Fruit fly (Drosophila melanogaster) whole organism, embryonic: Measurements from ENCODE around the gene Mabi.

Experiments
- Antp ChIP-seq: fragments of 200-800 bp; sonication (Bioruptor generic); optimal IDR thresholded peaks from 3 replicates; lab custom pipeline; 2016; ENCODE audit warnings: missing biosample characterization, missing genetic modification characterization
- Atf-2 ChIP-seq: fragments of 200-800 bp; sonication (Bioruptor generic); optimal IDR thresholded peaks from 2 replicates; lab custom pipeline; 2016; ENCODE audit warnings: missing biosample characterization, missing genetic modification characterization
- Atf3 ChIP-seq: fragments of 200-800 bp; sonication (Bioruptor generic); optimal IDR thresholded peaks from 3 replicates; lab custom pipeline; 2016; ENCODE audit warnings: missing biosample characterization, missing genetic modification characterization
- BEAF-32 ChIP-seq: fragments of 200-800 bp; sonication (Bioruptor generic); optimal IDR thresholded peaks from 3 replicates; lab custom pipeline; 2017; ENCODE audit warnings: missing biosample characterization, missing genetic modification characterization, mild to moderate bottlenecking, moderate library complexity, missing genetic modification reagents
- CG10274 ChIP-seq: fragments of 200-800 bp; sonication (Bioruptor generic); optimal IDR thresholded peaks from 3 replicates; lab custom pipeline; 2017; ENCODE audit warnings: missing biosample characterization, mild to moderate bottlenecking, missing genetic modification characterization
- CG12299 ChIP-seq: fragments of 200-800 bp; sonication (Bioruptor generic); optimal IDR thresholded peaks from 2 replicates; lab custom pipeline; 2018; ENCODE audit warnings: missing biosample characterization, mild to moderate bottlenecking, missing genetic modification characterization
- CG12391 ChIP-seq: fragments of 200-800 bp; sonication (Bioruptor generic); optimal IDR thresholded peaks from 3 replicates; lab custom pipeline; 2018; ENCODE audit warnings: missing biosample characterization, mild to moderate bottlenecking, missing genetic modification characterization, moderate library complexity
- CG13296 ChIP-seq: fragments of 200-800 bp; sonication (Bioruptor generic); optimal IDR thresholded peaks from 3 replicates; lab custom pipeline; 2018; ENCODE audit warnings: missing biosample characterization, mild to moderate bottlenecking, missing genetic modification characterization
- CG13624 ChIP-seq: fragments of 200-800 bp; sonication (Bioruptor generic); optimal IDR thresholded peaks from 2 replicates; lab custom pipeline; 2016; ENCODE audit warnings: missing biosample characterization, missing genetic modification characterization
- CG14441 ChIP-seq: fragments of 200-800 bp; sonication (Bioruptor generic); IDR thresholded peaks from 2 replicates; pipeline ENCODE4 v1.3.6; 2022; ENCODE audit warnings: missing biosample characterization, missing genetic modification characterization
- CG15514 ChIP-seq: fragments of 200-800 bp; sonication (Bioruptor generic); optimal IDR thresholded peaks from 3 replicates; lab custom pipeline; 2017; ENCODE audit warnings: missing biosample characterization, missing genetic modification characterization, mild to moderate bottlenecking, moderate library complexity, missing genetic modification reagents
- CG17568 ChIP-seq: fragments of 200-800 bp; sonication (Bioruptor generic); optimal IDR thresholded peaks from 2 replicates; lab custom pipeline; 2018; ENCODE audit warnings: missing biosample characterization, mild to moderate bottlenecking, missing genetic modification characterization, moderate library complexity
- CG17829 ChIP-seq: fragments of 200-800 bp; optimal IDR thresholded peaks from 2 replicates; lab custom pipeline; 2019; ENCODE audit warnings: missing biosample characterization, mild to moderate bottlenecking, missing genetic modification characterization, moderate library complexity
- CG1832 ChIP-seq: fragments of 200-800 bp; sonication (Bioruptor generic); optimal IDR thresholded peaks from 2 replicates; lab custom pipeline; 2017; ENCODE audit warnings: missing biosample characterization, mild to moderate bottlenecking, missing genetic modification characterization, inconsistent platforms
- CG18599 ChIP-seq: fragments of 200-800 bp; sonication (Bioruptor generic); optimal IDR thresholded peaks from 3 replicates; lab custom pipeline; 2017; ENCODE audit warnings: missing biosample characterization, missing genetic modification characterization, mild to moderate bottlenecking, moderate library complexity, missing genetic modification reagents
- CG18619 ChIP-seq: fragments of 200-800 bp; sonication (Bioruptor generic); optimal IDR thresholded peaks from 3 replicates; lab custom pipeline; 2017; ENCODE audit warnings: missing biosample characterization, mild to moderate bottlenecking, missing genetic modification characterization
- CG2116 ChIP-seq: fragments of 200-800 bp; sonication (Bioruptor generic); optimal IDR thresholded peaks from 3 replicates; lab custom pipeline; 2018; ENCODE audit warnings: missing biosample characterization, mild to moderate bottlenecking, missing genetic modification characterization
- CG30431 ChIP-seq: fragments of 200-800 bp; sonication (Bioruptor generic); optimal IDR thresholded peaks from 2 replicates; lab custom pipeline; 2017; ENCODE audit warnings: missing biosample characterization, missing genetic modification characterization
- CG32532 ChIP-seq: fragments of 200-800 bp; sonication (Bioruptor generic); IDR thresholded peaks from 2 replicates; pipeline ENCODE4 v1.3.6; 2022; ENCODE audit warnings: missing biosample characterization, missing genetic modification characterization
- CG3726 ChIP-seq: fragments of 200-800 bp; sonication (Bioruptor generic); IDR thresholded peaks from 3 replicates; pipeline ENCODE4, ENCODE4 v1.3.6; 2022; ENCODE audit warnings: missing biosample characterization, missing genetic modification characterization
- CG4617 ChIP-seq: fragments of 200-800 bp; sonication (Bioruptor generic); optimal IDR thresholded peaks from 3 replicates; lab custom pipeline; 2016; ENCODE audit warnings: missing biosample characterization, missing genetic modification characterization, borderline replicate concordance
- CG6254 ChIP-seq: fragments of 200-800 bp; sonication (Bioruptor generic); optimal IDR thresholded peaks from 3 replicates; lab custom pipeline; 2017; ENCODE audit warnings: mild to moderate bottlenecking, missing biosample characterization, missing genetic modification reagents, missing genetic modification characterization
- CG8290 ChIP-seq, 3 experiments: fragments of 200-800 bp; sonication (Bioruptor generic); optimal IDR thresholded peaks; 2 replicates each; lab custom pipeline; 2016 to 2019; ENCODE audit warnings: missing biosample characterization in 3 of 3, missing genetic modification characterization in 3 of 3, mild to moderate bottlenecking in 2 of 3, moderate library complexity in 1 of 3
- CG8388 ChIP-seq: fragments of 200-800 bp; sonication (Bioruptor generic); optimal IDR thresholded peaks from 2 replicates; lab custom pipeline; 2019; ENCODE audit warnings: missing biosample characterization, mild to moderate bottlenecking, missing genetic modification characterization, moderate library complexity
- Dref ChIP-seq: fragments of 200-800 bp; sonication (Bioruptor generic); IDR thresholded peaks from 2 replicates; pipeline ENCODE4 v1.3.6; 2022; ENCODE audit warnings: missing biosample characterization, missing genetic modification characterization
- E2f2 ChIP-seq: fragments of 200-800 bp; sonication (Bioruptor generic); IDR thresholded peaks from 2 replicates; pipeline ENCODE4 v1.3.6; 2022; ENCODE audit warnings: missing biosample characterization, missing genetic modification characterization
- ERR ChIP-seq: fragments of 200-800 bp; sonication (Bioruptor generic); optimal IDR thresholded peaks from 2 replicates; lab custom pipeline; 2016; ENCODE audit warnings: missing biosample characterization, missing genetic modification characterization
- HHEX ChIP-seq: fragments of 200-800 bp; sonication (Bioruptor generic); optimal IDR thresholded peaks from 3 replicates; lab custom pipeline; 2017; ENCODE audit warnings: missing biosample characterization, mild to moderate bottlenecking, missing genetic modification characterization, missing genetic modification reagents
- MBD-R2 ChIP-seq: fragments of 200-800 bp; sonication (Bioruptor generic); IDR thresholded peaks from 2 replicates; pipeline ENCODE4 v1.3.6; 2022; ENCODE audit warnings: missing biosample characterization, missing genetic modification characterization
- Nf-YC ChIP-seq: fragments of 200-800 bp; optimal IDR thresholded peaks from 3 replicates; lab custom pipeline; 2019; ENCODE audit warnings: missing biosample characterization, mild to moderate bottlenecking, missing genetic modification characterization, moderate library complexity
- Trl ChIP-seq, 3 experiments: fragments of >200 bp in 2 of 3; fragments of 200-800 bp in 1 of 3; sonication (Bioruptor generic) in 1 of 3; optimal IDR thresholded peaks; 2 replicates in 1 of 3; 3 replicates in 2 of 3; lab custom pipeline; 2016 to 2017; ENCODE audit warnings: missing biosample characterization in 1 of 3, missing genetic modification characterization in 1 of 3
- Usf ChIP-seq: fragments of 200-800 bp; sonication (Bioruptor generic); optimal IDR thresholded peaks from 2 replicates; lab custom pipeline; 2017; ENCODE audit warnings: missing genotype, missing biosample characterization, missing genetic modification characterization
- ab ChIP-seq: fragments of 200-800 bp; sonication (Bioruptor generic); optimal IDR thresholded peaks from 2 replicates; lab custom pipeline; 2016; ENCODE audit warnings: missing biosample characterization, missing genetic modification characterization
- chif ChIP-seq, 2 experiments: fragments of 200-800 bp; sonication (Bioruptor generic); optimal IDR thresholded peaks; 3 replicates each; lab custom pipeline; 2016; ENCODE audit warnings: missing biosample characterization in 2 of 2, missing genetic modification characterization in 2 of 2
- dpn ChIP-seq, 2 experiments: fragments of 200-800 bp; sonication (Bioruptor generic); optimal IDR thresholded peaks; 3 replicates each; lab custom pipeline; 2016; ENCODE audit warnings: missing biosample characterization in 2 of 2, missing genetic modification characterization in 2 of 2
- exex ChIP-seq: fragments of 200-800 bp; sonication (Bioruptor generic); optimal IDR thresholded peaks from 4 replicates; lab custom pipeline; 2018; ENCODE audit warnings: missing biosample characterization, mild to moderate bottlenecking, missing genetic modification characterization, moderate library complexity
- gsb-n ChIP-seq: fragments of 200-800 bp; sonication (Bioruptor generic); optimal IDR thresholded peaks from 3 replicates; lab custom pipeline; 2018; ENCODE audit warnings: missing biosample characterization, mild to moderate bottlenecking, missing genetic modification characterization
- jing ChIP-seq: fragments of 200-800 bp; sonication (Bioruptor generic); optimal IDR thresholded peaks from 2 replicates; lab custom pipeline; 2018; ENCODE audit warnings: missing biosample characterization, mild to moderate bottlenecking, missing genetic modification characterization
- ken ChIP-seq: fragments of 200-800 bp; sonication (Bioruptor generic); IDR thresholded peaks from 3 replicates; pipeline ENCODE4 v1.3.6; 2022; ENCODE audit warnings: missing biosample characterization, missing genetic modification characterization
- klu ChIP-seq: fragments of 200-800 bp; sonication (Bioruptor generic); IDR thresholded peaks from 2 replicates; pipeline ENCODE4 v1.3.6; 2022; ENCODE audit warnings: missing biosample characterization, missing genetic modification characterization
- luna ChIP-seq: fragments of 200-800 bp; sonication (Bioruptor generic); optimal IDR thresholded peaks from 2 replicates; lab custom pipeline; 2016; ENCODE audit warnings: missing biosample characterization, missing genetic modification characterization
- nerfin-2 ChIP-seq: fragments of 200-800 bp; sonication (Bioruptor generic); IDR thresholded peaks from 2 replicates; pipeline ENCODE4 v1.3.6; 2022; ENCODE audit warnings: missing biosample characterization, missing genetic modification characterization; ENCODE audit not compliant: partially characterized antibody
- p53 ChIP-seq: fragments of 200-800 bp; sonication (Bioruptor generic); optimal IDR thresholded peaks from 2 replicates; lab custom pipeline; 2016; ENCODE audit warnings: missing biosample characterization, missing genetic modification characterization
- pho ChIP-seq: fragments of 200-800 bp; sonication (Bioruptor generic); optimal IDR thresholded peaks from 2 replicates; lab custom pipeline; 2016; ENCODE audit warnings: missing biosample characterization, missing genetic modification characterization
- psq ChIP-seq: fragments of 200-800 bp; sonication (Bioruptor generic); optimal IDR thresholded peaks from 2 replicates; lab custom pipeline; 2017; ENCODE audit warnings: missing biosample characterization, missing genetic modification characterization
- rib ChIP-seq: fragments of 200-800 bp; sonication (Bioruptor generic); IDR thresholded peaks from 2 replicates; pipeline ENCODE4 v1.3.6; 2022; ENCODE audit warnings: missing biosample characterization, missing genetic modification characterization
- trh ChIP-seq: fragments of 200-800 bp; sonication (Bioruptor generic); optimal IDR thresholded peaks from 2 replicates; lab custom pipeline; 2016; ENCODE audit warnings: missing biosample characterization, missing genetic modification characterization
- usp ChIP-seq: fragments of >200 bp; optimal IDR thresholded peaks from 2 replicates; lab custom pipeline; 2017; ENCODE audit warnings: missing biosample characterization, missing genetic modification characterization
- vnd ChIP-seq: fragments of 200-800 bp; sonication (Bioruptor generic); IDR thresholded peaks from 3 replicates; pipeline ENCODE4 v1.3.6; 2022; ENCODE audit warnings: missing biosample characterization, missing genetic modification characterization; ENCODE audit not compliant: partially characterized antibody
- wdn ChIP-seq: fragments of 200-800 bp; sonication (Bioruptor generic); IDR thresholded peaks from 2 replicates; pipeline ENCODE4 v1.3.6; 2022; ENCODE audit warnings: missing biosample characterization, missing genetic modification characterization

Mabi gene

dm6 chr2L:13205256-13205655 is 29.2 kb downstream of the Mabi start (continued):
- no peak for TF ChIP-seq CG30431
- TF ChIP-seq gsb-n (tag; lab: Kevin White, UChicago), result no peak
- peak; percentile 23 for TF ChIP-seq CG13624 (GFP tag; lab: Kevin White, UChicago)
- TF ChIP-seq CG15514, result peak; percentile 52
- TF ChIP-seq Dref (GFP tag; lab: Robert Waterston, UW), result no peak
- no peak for TF ChIP-seq trh
- peak; percentile 65 for TF ChIP-seq CG18599 (GFP tag; lab: Kevin White, UChicago)
- TF ChIP-seq p53 (GFP tag; lab: Kevin White, UChicago), result peak; percentile 25
- TF ChIP-seq CG17829 (tag; lab: Kevin White, UChicago), result peak; percentile 4
- peak; percentile 18 for TF ChIP-seq Usf (GFP tag; lab: Kevin White, UChicago)
- no peak for TF ChIP-seq psq (GFP tag; lab: Kevin White, UChicago)
- TF ChIP-seq CG10274 (GFP tag; lab: Kevin White, UChicago), result no peak
- no peak for TF ChIP-seq ken (GFP tag; lab: Robert Waterston, UW)
- no peak for TF ChIP-seq jing (GFP tag; lab: Kevin White, UChicago)
- no peak for TF ChIP-seq CG4617 (GFP tag; lab: Kevin White, UChicago)
- no peak for TF ChIP-seq dpn (GFP tag; optimal IDR thresholded peaks at IDR 0.05; lab: Kevin White, UChicago)
- TF ChIP-seq CG8290 (GFP tag; optimal IDR thresholded peaks at IDR 0.05; lab: Kevin White, UChicago), result peak; percentile 17
- peak in 1 of 2 experiments; percentile 56 for TF ChIP-seq CG8290 (tag; optimal IDR thresholded peaks at IDR 0.05; lab: Kevin White, UChicago)
- peak; percentile 23 for TF ChIP-seq ERR (GFP tag; lab: Kevin White, UChicago)
- no peak for TF ChIP-seq CG3726 (GFP tag; lab: Robert Waterston, UW)
- no peak for TF ChIP-seq BEAF-32 (GFP tag; lab: Kevin White, UChicago)
- TF ChIP-seq klu (GFP tag; lab: Robert Waterston, UW), result no peak
- no peak for TF ChIP-seq usp (GFP tag; lab: Kevin White, UChicago)
- no peak for TF ChIP-seq nerfin-2 (GFP tag; lab: Robert Waterston, UW)
- no peak for TF ChIP-seq luna (GFP tag; lab: Kevin White, UChicago)
- TF ChIP-seq CG2116 (GFP tag; lab: Kevin White, UChicago), result no peak
- no peak for TF ChIP-seq ab (GFP tag; lab: Kevin White, UChicago)
- TF ChIP-seq CG12299 (tag; lab: Kevin White, UChicago), result no peak
- TF ChIP-seq wdn (GFP tag; lab: Robert Waterston, UW), result no peak
- TF ChIP-seq Atf-2 (GFP tag; lab: Kevin White, UChicago), result no peak
- TF ChIP-seq exex, result no peak
- peak; percentile 29 for TF ChIP-seq CG18619 (GFP tag; lab: Kevin White, UChicago)
- no peak; the same call in 1 of the 2 replicates for TF ChIP-seq E2f2
- TF ChIP-seq CG14441 (GFP tag; lab: Robert Waterston, UW), result 0 out of 2 replicates have a peak, but pooled peaks have one; percentile 3
- peak; percentile 37 for TF ChIP-seq CG13296 (GFP tag; lab: Kevin White, UChicago)
- no peak for TF ChIP-seq CG1832 (GFP tag; lab: Kevin White, UChicago)
- TF ChIP-seq Atf3 (GFP tag; lab: Kevin White, UChicago), result peak; percentile 44
- no peak for TF ChIP-seq HHEX (GFP tag; lab: Kevin White, UChicago)
- TF ChIP-seq CG6254 (GFP tag; lab: Kevin White, UChicago), result peak; percentile 60
- peak in 1 of 2 experiments; percentile 12 for TF ChIP-seq Trl (optimal IDR thresholded peaks at IDR 0.05; lab: Kevin White, UChicago)
- TF ChIP-seq Trl (GFP tag; optimal IDR thresholded peaks at IDR 0.05; lab: Kevin White, UChicago), result peak; percentile 32
- TF ChIP-seq chif (GFP tag; optimal IDR thresholded peaks at IDR 0.05; lab: Kevin White, UChicago), result peak in 1 of 2 experiments; percentile 8
- TF ChIP-seq rib (GFP tag; lab: Robert Waterston, UW), result 0 out of 2 replicates have a peak, but pooled peaks have one; percentile 20
- TF ChIP-seq CG12391 (tag; lab: Kevin White, UChicago), result no peak
- no peak for TF ChIP-seq vnd (GFP tag; lab: Robert Waterston, UW)
- no peak for TF ChIP-seq CG17568 (GFP tag; lab: Kevin White, UChicago)
- TF ChIP-seq Antp, result peak; percentile 12
- peak; percentile 43; the same call in 1 of the 2 replicates for TF ChIP-seq CG32532
- TF ChIP-seq CG8388 (GFP tag; lab: Kevin White, UChicago), result no peak
- TF ChIP-seq MBD-R2 (GFP tag; lab: Robert Waterston, UW), result peak; percentile 33; the same call in 1 of the 2 replicates
- peak; percentile 38 for TF ChIP-seq Nf-YC
- TF ChIP-seq pho, result peak; percentile 64
